Worm (Caenorhabditis elegans) whole organism, L1 larva: ENCODE data around the gene lido-2.
"Not testable (repeated sequence)": the region's sequence is repeated elsewhere in the genome, so short reads cannot be mapped to it uniquely, and the experiment has no call there.

Source experiments
- C04F5.9 ChIP-seq: sonication (generic microtip); optimal IDR thresholded peaks from 2 replicates; lab custom pipeline; 2016; ENCODE audit warnings: missing genetic modification characterization, missing compliant biosample characterization
- F16B12.6 ChIP-seq: fragments of 150-350 bp; optimal IDR thresholded peaks from 2 replicates; lab custom pipeline; 2014; ENCODE audit warnings: missing biosample characterization, missing genetic modification characterization
- Y116A8C.19 ChIP-seq: sonication (generic microtip); optimal IDR thresholded peaks from 2 replicates; lab custom pipeline; 2016; ENCODE audit warnings: missing compliant biosample characterization, missing genetic modification characterization, borderline replicate concordance
- aha-1 ChIP-seq: fragments of 150-350 bp; optimal IDR thresholded peaks from 2 replicates; lab custom pipeline; 2014; ENCODE audit warnings: missing biosample characterization, missing genetic modification characterization
- alr-1 ChIP-seq: fragments of 200-800 bp; sonication (Bioruptor generic); optimal IDR thresholded peaks from 2 replicates; lab custom pipeline; 2018; ENCODE audit warnings: borderline replicate concordance, mild to moderate bottlenecking, missing genetic modification characterization, missing compliant biosample characterization
- ceh-82 ChIP-seq, 3 experiments: fragments of 150-350 bp in 1 of 3; sonication (generic microtip) in 2 of 3; optimal IDR thresholded peaks; 2 replicates each; lab custom pipeline; 2014 to 2017; ENCODE audit warnings: missing biosample characterization in 3 of 3, missing genetic modification characterization in 3 of 3
- ceh-88 ChIP-seq: fragments of 200-800 bp; sonication (Bioruptor generic); IDR thresholded peaks from 2 replicates; pipeline ENCODE4 v1.3.6; 2022; ENCODE audit warnings: missing genetic modification characterization, missing compliant biosample characterization
- ceh-90 ChIP-seq: sonication (generic microtip); optimal IDR thresholded peaks from 2 replicates; lab custom pipeline; 2016; ENCODE audit warnings: missing genetic modification characterization, missing compliant biosample characterization
- dsc-1 ChIP-seq: sonication (generic microtip); optimal IDR thresholded peaks from 2 replicates; lab custom pipeline; 2016; ENCODE audit warnings: mild to moderate bottlenecking, missing genetic modification characterization, missing compliant biosample characterization
- efl-3 ChIP-seq: fragments of 200-800 bp; sonication (Bioruptor generic); optimal IDR thresholded peaks from 2 replicates; lab custom pipeline; 2018; ENCODE audit warnings: mild to moderate bottlenecking, missing genetic modification characterization, missing compliant biosample characterization
- fkh-10 ChIP-seq: sonication (generic microtip); optimal IDR thresholded peaks from 2 replicates; lab custom pipeline; 2017; ENCODE audit warnings: missing biosample characterization, missing genetic modification reagents, missing genetic modification characterization
- fkh-8 ChIP-seq: sonication (generic microtip); optimal IDR thresholded peaks from 2 replicates; lab custom pipeline; 2016; ENCODE audit warnings: mild to moderate bottlenecking, missing genetic modification characterization, missing compliant biosample characterization
- hlh-4 ChIP-seq: sonication (generic microtip); optimal IDR thresholded peaks from 2 replicates; lab custom pipeline; 2016; ENCODE audit warnings: mild to moderate bottlenecking, missing genetic modification characterization, missing compliant biosample characterization
- hpl-2 ChIP-seq: fragments of 150-350 bp; optimal IDR thresholded peaks from 2 replicates; lab custom pipeline; 2014; ENCODE audit warnings: missing biosample characterization, missing genetic modification reagents, missing genetic modification characterization
- lin-13 ChIP-seq: fragments of 150-350 bp; optimal IDR thresholded peaks from 2 replicates; lab custom pipeline; 2014; ENCODE audit warnings: missing biosample characterization, missing genetic modification reagents, missing genetic modification characterization
- lin-14 ChIP-seq: fragments of 200-800 bp; sonication (Bioruptor generic); optimal IDR thresholded peaks from 2 replicates; lab custom pipeline; 2018; ENCODE audit warnings: mild to moderate bottlenecking, missing genetic modification characterization, moderate library complexity, missing compliant biosample characterization
- lin-39 ChIP-seq: fragments of 150-350 bp; optimal IDR thresholded peaks from 2 replicates; lab custom pipeline; 2014; ENCODE audit warnings: missing biosample characterization, missing genetic modification reagents, missing genetic modification characterization
- lir-3 ChIP-seq: sonication (generic microtip); optimal IDR thresholded peaks from 2 replicates; lab custom pipeline; 2016; ENCODE audit warnings: mild to moderate bottlenecking, missing genetic modification characterization, moderate library complexity, missing compliant biosample characterization; ENCODE audit not compliant: poor library complexity
- mef-2 ChIP-seq: fragments of 150-350 bp; optimal IDR thresholded peaks from 2 replicates; lab custom pipeline; 2014; ENCODE audit warnings: missing biosample characterization, missing genetic modification characterization
- mep-1 ChIP-seq: fragments of 150-350 bp; optimal IDR thresholded peaks from 2 replicates; lab custom pipeline; 2014; ENCODE audit warnings: missing biosample characterization, missing genetic modification characterization
- nhr-20 ChIP-seq: sonication (generic microtip); optimal IDR thresholded peaks from 2 replicates; lab custom pipeline; 2016; ENCODE audit warnings: mild to moderate bottlenecking, missing genetic modification characterization, missing compliant biosample characterization
- nhr-47 ChIP-seq: sonication (generic microtip); optimal IDR thresholded peaks from 2 replicates; lab custom pipeline; 2016; ENCODE audit warnings: mild to moderate bottlenecking, missing genetic modification characterization, moderate library complexity, missing compliant biosample characterization
- nhr-85 ChIP-seq: sonication (generic microtip); peaks from one replicate; lab custom pipeline; 2016; ENCODE audit warnings: missing genetic modification characterization, inconsistent platforms, missing compliant biosample characterization
- pag-3 ChIP-seq: sonication (generic microtip); optimal IDR thresholded peaks from 2 replicates; lab custom pipeline; 2017; ENCODE audit warnings: missing genetic modification characterization, mild to moderate bottlenecking, missing compliant biosample characterization, antibody characterized with exemption, borderline replicate concordance; ENCODE audit not compliant: insufficient read depth
- pqm-1 ChIP-seq: sonication (generic microtip); optimal IDR thresholded peaks from 3 replicates; lab custom pipeline; 2017; ENCODE audit warnings: missing biosample characterization, missing genetic modification characterization
- skn-1 ChIP-seq: fragments of 150-350 bp; optimal IDR thresholded peaks from 2 replicates; lab custom pipeline; 2014; ENCODE audit warnings: missing biosample characterization, missing genetic modification characterization
- snu-23 ChIP-seq: sonication (generic microtip); optimal IDR thresholded peaks from 2 replicates; lab custom pipeline; 2016; ENCODE audit warnings: missing genetic modification characterization, missing compliant biosample characterization
- sox-4 ChIP-seq: sonication (generic microtip); optimal IDR thresholded peaks from 2 replicates; lab custom pipeline; 2016; ENCODE audit warnings: missing genetic modification characterization, missing compliant biosample characterization
- tbx-2 ChIP-seq: sonication (generic microtip); optimal IDR thresholded peaks from 2 replicates; lab custom pipeline; 2016; ENCODE audit warnings: missing genetic modification characterization, missing compliant biosample characterization
- unc-62 ChIP-seq: fragments of 150-350 bp; optimal IDR thresholded peaks from 2 replicates; lab custom pipeline; 2014; ENCODE audit warnings: missing biosample characterization, missing genetic modification reagents, missing genetic modification characterization
- unc-98 ChIP-seq: fragments of 200-800 bp; sonication (Bioruptor generic); IDR thresholded peaks from 2 replicates; pipeline ENCODE4 v1.3.6; 2022; ENCODE audit warnings: missing genetic modification characterization, missing compliant biosample characterization
- xbp-1 ChIP-seq: sonication (generic microtip); optimal IDR thresholded peaks from 2 replicates; lab custom pipeline; 2016; ENCODE audit warnings: missing genetic modification characterization, missing compliant biosample characterization
- zip-4 ChIP-seq: fragments of 200-800 bp; sonication (Bioruptor generic); optimal IDR thresholded peaks from 2 replicates; lab custom pipeline; 2018; ENCODE audit warnings: mild to moderate bottlenecking, missing genetic modification characterization, moderate library complexity, missing compliant biosample characterization

Gene lido-2

DNA sequence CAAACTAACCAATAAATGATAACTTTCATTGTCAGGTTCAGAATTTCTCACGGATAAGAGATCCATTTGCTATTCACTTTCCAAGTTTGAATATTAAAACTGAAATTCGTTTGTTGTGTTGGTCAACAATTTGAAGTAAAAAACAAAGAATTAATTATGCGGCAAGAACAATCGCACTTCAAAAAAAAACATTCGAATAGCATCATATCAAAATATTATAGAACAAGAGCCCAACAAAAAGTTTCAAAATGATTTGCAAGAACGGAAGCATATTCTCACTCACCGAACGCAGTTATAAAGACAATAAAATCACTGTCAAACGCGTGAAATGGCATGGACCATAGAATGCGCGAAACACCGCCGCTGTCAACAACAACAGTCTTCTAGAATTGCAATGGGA, 33.9 kb upstream of the lido-2 start, which contains the start of gene K09E3.7:
Gene K09E3.7 (minus strand): TSS at position 101 of the 400 bp plus-strand sequence.
- no peak for TF ChIP-seq xbp-1 (tag; lab: Kevin White, UChicago)
- no peak for TF ChIP-seq pag-3
- no peak for TF ChIP-seq aha-1 (tag; lab: Kevin White, UChicago)
- TF ChIP-seq ceh-82 (tag; optimal IDR thresholded peaks at IDR 0.05; lab: Kevin White, UChicago): no peak

DNA sequence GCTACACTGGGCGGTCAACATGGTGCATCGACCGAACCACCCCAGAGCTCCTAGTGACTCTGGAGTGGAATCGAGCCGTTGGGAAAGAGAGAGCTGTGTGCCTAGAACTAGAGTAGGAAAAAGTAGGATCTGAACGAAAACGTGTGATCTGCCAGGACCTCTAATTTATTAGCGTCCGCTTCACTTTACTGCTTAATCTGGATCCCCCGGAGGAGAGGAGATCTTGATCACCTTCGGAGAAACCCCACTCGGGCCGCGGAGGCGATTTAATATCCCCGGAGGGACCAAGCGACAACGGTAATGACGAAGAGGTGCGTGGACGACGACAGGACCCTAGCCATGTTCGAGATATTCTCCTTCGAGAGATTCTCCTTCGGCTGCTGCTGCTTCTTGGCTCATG, 16.8 kb upstream of the lido-2 start, which contains the start of gene K09E3.2:
Gene K09E3.2 (plus strand): TSS at position 301 of the 400 bp plus-strand sequence.
- not testable (repeated sequence) for TF ChIP-seq Y116A8C.19 (tag; lab: Kevin White, UChicago); nhr-85 (tag; lab: Kevin White, UChicago); snu-23
- TF ChIP-seq, all 84 proteins: peak for 0; not testable (repeated sequence) for 84

DNA sequence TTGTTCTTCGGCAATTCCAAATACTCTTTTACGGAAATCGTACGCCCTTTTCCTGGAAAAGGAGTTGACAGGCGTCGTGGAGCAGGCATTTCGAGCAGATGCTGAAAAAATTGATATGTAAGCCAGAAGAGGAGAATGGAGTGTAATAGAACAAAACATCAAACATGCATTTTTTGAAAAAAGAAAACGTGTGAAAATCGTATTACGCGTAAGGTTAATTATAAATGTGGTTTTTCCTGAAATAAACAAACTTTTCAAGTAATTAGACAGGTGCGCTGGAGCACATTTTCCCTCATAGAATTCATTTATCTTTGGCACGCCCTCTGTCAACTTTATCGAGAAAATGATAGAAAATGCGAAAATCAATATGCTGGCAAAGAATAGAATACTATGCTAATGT, 14.5 kb upstream of the lido-2 start, which contains the start of gene lido-6:
Gene lido-6 (minus strand): TSS at position 101 of the 400 bp plus-strand sequence.
- TF ChIP-seq efl-3 (GFP tag; lab: Kevin White, UChicago) (no peak), mef-2 (tag; lab: Kevin White, UChicago) (no peak), fkh-10 (GFP tag; lab: Kevin White, UChicago) (no peak), nhr-47 (tag; lab: Kevin White, UChicago) (no peak), dsc-1 (tag; lab: Kevin White, UChicago) (no peak), fkh-8 (tag; lab: Kevin White, UChicago) (no peak), mep-1 (tag; lab: Kevin White, UChicago) (no peak), nhr-85 (tag; lab: Kevin White, UChicago) (no peak), hlh-4 (tag; lab: Kevin White, UChicago) (no peak), C04F5.9 (no peak), zip-4 (GFP tag; lab: Kevin White, UChicago) (no peak), unc-62 (GFP tag; lab: Kevin White, UChicago) (no peak), nhr-20 (tag; lab: Kevin White, UChicago) (no peak), lin-14 (no peak), skn-1 (no peak), unc-98 (GFP tag; lab: Robert Waterston, UW) (no peak), ceh-88 (no peak), lir-3 (no peak)

DNA sequence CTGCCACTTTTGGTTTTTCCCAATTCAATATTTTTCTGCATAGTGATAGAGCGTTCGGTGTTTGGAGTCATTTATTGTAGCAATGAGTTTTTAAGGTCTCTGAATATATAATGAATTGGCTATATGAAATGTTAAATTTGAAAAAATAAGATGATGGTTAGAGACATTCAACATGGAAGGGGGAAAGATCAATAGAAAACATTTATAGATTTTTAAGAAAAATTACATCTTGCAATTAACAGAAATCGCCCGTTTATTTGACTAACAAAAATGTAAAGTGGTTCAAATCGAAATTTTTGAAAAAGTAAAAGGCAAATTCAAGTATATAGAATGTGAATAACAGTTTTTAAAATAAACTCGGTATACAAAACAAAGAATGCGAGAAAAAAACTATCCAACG, 10.0 kb upstream of the lido-2 start, which contains the start of gene lido-5:
Gene lido-5 (minus strand): TSS at position 101 of the 400 bp plus-strand sequence.
- TF ChIP-seq pqm-1 (tag; lab: Kevin White, UChicago) (no peak), F16B12.6 (no peak), ceh-90 (tag; lab: Kevin White, UChicago) (no peak), lin-39 (tag; lab: Kevin White, UChicago) (no peak), sox-4 (tag; lab: Kevin White, UChicago) (no peak), alr-1 (no peak), ceh-82 (tag; optimal IDR thresholded peaks at IDR 0.05; lab: Kevin White, UChicago) (no peak), tbx-2 (tag; lab: Kevin White, UChicago) (no peak), Y116A8C.19 (tag; lab: Kevin White, UChicago) (no peak), xbp-1 (tag; lab: Kevin White, UChicago) (no peak), hpl-2 (GFP tag; lab: Kevin White, UChicago) (no peak), hlh-4 (tag; lab: Kevin White, UChicago) (no peak), skn-1 (no peak), lin-13 (GFP tag; lab: Kevin White, UChicago) (no peak)
- TF ChIP-seq, all 84 proteins: peak for 0

DNA sequence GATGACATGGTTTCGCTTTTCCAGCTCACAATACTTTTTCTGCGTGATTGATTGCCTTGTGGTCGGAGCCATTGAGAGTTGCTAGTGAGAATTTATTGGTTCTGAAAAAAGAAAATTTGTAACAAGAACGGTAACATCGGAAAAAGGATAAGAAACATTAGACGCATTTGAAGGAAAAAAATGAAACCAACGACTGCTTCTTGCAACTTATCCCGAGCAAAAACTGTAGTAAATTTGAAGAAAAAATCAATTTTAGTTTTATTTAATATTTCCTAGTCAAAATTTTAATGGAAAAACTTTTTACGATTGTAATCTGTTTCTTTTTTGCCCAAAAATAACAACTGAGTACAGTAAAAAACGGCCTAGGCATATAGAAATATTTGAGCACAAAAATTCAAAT, 7.1 kb upstream of the lido-2 start, which contains the start of gene lido-4:
Gene lido-4 (minus strand): TSS at position 101 of the 400 bp plus-strand sequence.
- TF ChIP-seq fkh-8 (tag; lab: Kevin White, UChicago): no peak
